Worm (Caenorhabditis elegans) whole organism, L1 larva: ENCODE measurements around the gene clec-80.

Experiments used
- Y116A8C.19 ChIP-seq: sonication (generic microtip); optimal IDR thresholded peaks from 2 replicates; lab custom pipeline; 2016; ENCODE audit warnings: missing compliant biosample characterization, missing genetic modification characterization, borderline replicate concordance
- alr-1 ChIP-seq: fragments of 200-800 bp; sonication (Bioruptor generic); optimal IDR thresholded peaks from 2 replicates; lab custom pipeline; 2018; ENCODE audit warnings: borderline replicate concordance, mild to moderate bottlenecking, missing genetic modification characterization, missing compliant biosample characterization
- aly-2 ChIP-seq: fragments of 150-350 bp; optimal IDR thresholded peaks from 2 replicates; lab custom pipeline; 2014; ENCODE audit warnings: missing biosample characterization, missing genetic modification characterization
- ama-1 ChIP-seq: fragments of 150-350 bp; optimal IDR thresholded peaks from 2 replicates; lab custom pipeline; 2014
- ceh-8 ChIP-seq: fragments of 200-800 bp; sonication (Bioruptor generic); optimal IDR thresholded peaks from 2 replicates; lab custom pipeline; 2018; ENCODE audit warnings: mild to moderate bottlenecking, missing genetic modification characterization, moderate library complexity, missing compliant biosample characterization
- ceh-82 ChIP-seq, 3 experiments: fragments of 150-350 bp in 1 of 3; sonication (generic microtip) in 2 of 3; optimal IDR thresholded peaks; 2 replicates each; lab custom pipeline; 2014 to 2017; ENCODE audit warnings: missing biosample characterization in 3 of 3, missing genetic modification characterization in 3 of 3
- ceh-88 ChIP-seq: fragments of 200-800 bp; sonication (Bioruptor generic); IDR thresholded peaks from 2 replicates; pipeline ENCODE4 v1.3.6; 2022; ENCODE audit warnings: missing genetic modification characterization, missing compliant biosample characterization
- dpl-1 ChIP-seq, 3 experiments: fragments of 150-350 bp in 2 of 3; sonication (generic microtip) in 1 of 3; optimal IDR thresholded peaks; 2 replicates each; lab custom pipeline; 2014 to 2017; ENCODE audit warnings: missing biosample characterization in 3 of 3, missing genetic modification characterization in 3 of 3, missing genetic modification reagents in 3 of 3
- dsc-1 ChIP-seq: sonication (generic microtip); optimal IDR thresholded peaks from 2 replicates; lab custom pipeline; 2016; ENCODE audit warnings: mild to moderate bottlenecking, missing genetic modification characterization, missing compliant biosample characterization
- efl-3 ChIP-seq: fragments of 200-800 bp; sonication (Bioruptor generic); optimal IDR thresholded peaks from 2 replicates; lab custom pipeline; 2018; ENCODE audit warnings: mild to moderate bottlenecking, missing genetic modification characterization, missing compliant biosample characterization
- elt-3 ChIP-seq, 6 experiments: fragments of 150-350 bp in 1 of 6; sonication (generic microtip); optimal IDR thresholded peaks; 2 replicates each; lab custom pipeline; 2017 to 2018; ENCODE audit warnings: missing biosample characterization in 6 of 6, missing genetic modification characterization in 6 of 6, inconsistent platforms in 1 of 6
- fkh-10 ChIP-seq: sonication (generic microtip); optimal IDR thresholded peaks from 2 replicates; lab custom pipeline; 2017; ENCODE audit warnings: missing biosample characterization, missing genetic modification reagents, missing genetic modification characterization
- grh-1 ChIP-seq: fragments of 200-800 bp; sonication (Bioruptor generic); IDR thresholded peaks from 2 replicates; pipeline ENCODE4 v1.3.6; 2022; ENCODE audit warnings: missing genetic modification reagents, missing genetic modification characterization, missing compliant biosample characterization
- hlh-17 ChIP-seq: fragments of 200-800 bp; sonication (Bioruptor generic); optimal IDR thresholded peaks from 2 replicates; lab custom pipeline; 2018; ENCODE audit warnings: missing genetic modification characterization, mild to moderate bottlenecking, missing compliant biosample characterization, moderate library complexity, borderline replicate concordance
- isw-1 ChIP-seq: fragments of 200-800 bp; sonication (Bioruptor generic); IDR thresholded peaks from 2 replicates; pipeline ENCODE4 v1.3.6; 2022; ENCODE audit warnings: missing genetic modification characterization, missing compliant biosample characterization
- lin-35 ChIP-seq, 2 experiments: fragments of 150-350 bp; optimal IDR thresholded peaks; 2 replicates each; lab custom pipeline; 2014; ENCODE audit warnings: missing biosample characterization in 2 of 2, missing genetic modification characterization in 2 of 2, missing genetic modification reagents in 2 of 2
- lin-39 ChIP-seq: fragments of 150-350 bp; optimal IDR thresholded peaks from 2 replicates; lab custom pipeline; 2014; ENCODE audit warnings: missing biosample characterization, missing genetic modification reagents, missing genetic modification characterization
- lsy-2 ChIP-seq, 2 experiments: fragments of 150-350 bp; optimal IDR thresholded peaks; 2 replicates each; lab custom pipeline; 2014; ENCODE audit warnings: missing biosample characterization in 2 of 2, missing genetic modification characterization in 2 of 2
- mef-2 ChIP-seq: fragments of 150-350 bp; optimal IDR thresholded peaks from 2 replicates; lab custom pipeline; 2014; ENCODE audit warnings: missing biosample characterization, missing genetic modification characterization
- nhr-11 ChIP-seq: fragments of 150-350 bp; optimal IDR thresholded peaks from 2 replicates; lab custom pipeline; 2014; ENCODE audit warnings: missing biosample characterization, missing genetic modification characterization
- nhr-237 ChIP-seq: fragments of 150-350 bp; optimal IDR thresholded peaks from 2 replicates; lab custom pipeline; 2014; ENCODE audit warnings: missing biosample characterization, missing genetic modification characterization
- nhr-47 ChIP-seq: sonication (generic microtip); optimal IDR thresholded peaks from 2 replicates; lab custom pipeline; 2016; ENCODE audit warnings: mild to moderate bottlenecking, missing genetic modification characterization, moderate library complexity, missing compliant biosample characterization
- nhr-71 ChIP-seq: sonication (generic microtip); optimal IDR thresholded peaks from 2 replicates; lab custom pipeline; 2016; ENCODE audit warnings: mild to moderate bottlenecking, missing genetic modification characterization, moderate library complexity, missing compliant biosample characterization
- nhr-84 ChIP-seq: sonication (generic microtip); optimal IDR thresholded peaks from 2 replicates; lab custom pipeline; 2017; ENCODE audit warnings: missing biosample characterization, missing genetic modification characterization
- nhr-85 ChIP-seq: sonication (generic microtip); peaks from one replicate; lab custom pipeline; 2016; ENCODE audit warnings: missing genetic modification characterization, inconsistent platforms, missing compliant biosample characterization
- nhr-90 ChIP-seq: sonication (generic microtip); optimal IDR thresholded peaks from 2 replicates; lab custom pipeline; 2016; ENCODE audit warnings: mild to moderate bottlenecking, missing genetic modification characterization, missing compliant biosample characterization; ENCODE audit not compliant: poor library complexity
- pag-3 ChIP-seq: sonication (generic microtip); optimal IDR thresholded peaks from 2 replicates; lab custom pipeline; 2017; ENCODE audit warnings: missing genetic modification characterization, mild to moderate bottlenecking, missing compliant biosample characterization, antibody characterized with exemption, borderline replicate concordance; ENCODE audit not compliant: insufficient read depth
- sox-4 ChIP-seq: sonication (generic microtip); optimal IDR thresholded peaks from 2 replicates; lab custom pipeline; 2016; ENCODE audit warnings: missing genetic modification characterization, missing compliant biosample characterization
- tbx-2 ChIP-seq: sonication (generic microtip); optimal IDR thresholded peaks from 2 replicates; lab custom pipeline; 2016; ENCODE audit warnings: missing genetic modification characterization, missing compliant biosample characterization
- unc-130 ChIP-seq: fragments of 150-350 bp; optimal IDR thresholded peaks from 2 replicates; lab custom pipeline; 2017; ENCODE audit warnings: missing biosample characterization, missing genetic modification characterization, inconsistent platforms
- unc-30 ChIP-seq: sonication (generic microtip); optimal IDR thresholded peaks from 2 replicates; lab custom pipeline; 2017; ENCODE audit warnings: missing biosample characterization, missing genetic modification characterization
- unc-62 ChIP-seq: fragments of 150-350 bp; optimal IDR thresholded peaks from 2 replicates; lab custom pipeline; 2014; ENCODE audit warnings: missing biosample characterization, missing genetic modification reagents, missing genetic modification characterization
- unc-98 ChIP-seq: fragments of 200-800 bp; sonication (Bioruptor generic); IDR thresholded peaks from 2 replicates; pipeline ENCODE4 v1.3.6; 2022; ENCODE audit warnings: missing genetic modification characterization, missing compliant biosample characterization
- xbp-1 ChIP-seq: sonication (generic microtip); optimal IDR thresholded peaks from 2 replicates; lab custom pipeline; 2016; ENCODE audit warnings: missing genetic modification characterization, missing compliant biosample characterization
- zag-1 ChIP-seq: fragments of 150-350 bp; optimal IDR thresholded peaks from 2 replicates; lab custom pipeline; 2014; ENCODE audit warnings: missing biosample characterization, missing genetic modification characterization
- zip-4 ChIP-seq: fragments of 200-800 bp; sonication (Bioruptor generic); optimal IDR thresholded peaks from 2 replicates; lab custom pipeline; 2018; ENCODE audit warnings: mild to moderate bottlenecking, missing genetic modification characterization, moderate library complexity, missing compliant biosample characterization

clec-80 gene

ce11 chrIV:2849269-2849668 is 25.7 kb downstream of the clec-80 start:
- TF ChIP-seq nhr-47 (tag; lab: Kevin White, UChicago): no peak
- TF ChIP-seq dsc-1 (tag; lab: Kevin White, UChicago): no peak
- TF ChIP-seq aly-2 (tag; lab: Kevin White, UChicago): no peak
- TF ChIP-seq unc-62 (GFP tag; lab: Kevin White, UChicago): no peak
- no peak for TF ChIP-seq zip-4
- TF ChIP-seq elt-3 (tag; optimal IDR thresholded peaks at IDR 0.05; lab: Kevin White, UChicago): no peak
- TF ChIP-seq nhr-85 (tag; lab: Kevin White, UChicago): no peak
- no peak for TF ChIP-seq nhr-237 (tag; lab: Kevin White, UChicago)
- no peak for TF ChIP-seq Y116A8C.19 (tag; lab: Kevin White, UChicago)
- no peak for TF ChIP-seq nhr-71 (tag; lab: Kevin White, UChicago)
- no peak for TF ChIP-seq unc-30
- no peak for TF ChIP-seq hlh-17 (GFP tag; lab: Kevin White, UChicago)
- no peak for TF ChIP-seq mef-2 (tag; lab: Kevin White, UChicago)
- no peak for TF ChIP-seq xbp-1 (tag; lab: Kevin White, UChicago)
- TF ChIP-seq lin-39 (tag; lab: Kevin White, UChicago): no peak
- no peak for TF ChIP-seq efl-3 (GFP tag; lab: Kevin White, UChicago)
- no peak for TF ChIP-seq ama-1 (lab: Kevin White, UChicago)
- TF ChIP-seq tbx-2 (tag; lab: Kevin White, UChicago): no peak
- TF ChIP-seq isw-1 (GFP tag; lab: Robert Waterston, UW): no peak
- no peak for TF ChIP-seq lin-35 (GFP tag; optimal IDR thresholded peaks at IDR 0.05; lab: Kevin White, UChicago)
- TF ChIP-seq, all 84 proteins: peak for 0

DNA sequence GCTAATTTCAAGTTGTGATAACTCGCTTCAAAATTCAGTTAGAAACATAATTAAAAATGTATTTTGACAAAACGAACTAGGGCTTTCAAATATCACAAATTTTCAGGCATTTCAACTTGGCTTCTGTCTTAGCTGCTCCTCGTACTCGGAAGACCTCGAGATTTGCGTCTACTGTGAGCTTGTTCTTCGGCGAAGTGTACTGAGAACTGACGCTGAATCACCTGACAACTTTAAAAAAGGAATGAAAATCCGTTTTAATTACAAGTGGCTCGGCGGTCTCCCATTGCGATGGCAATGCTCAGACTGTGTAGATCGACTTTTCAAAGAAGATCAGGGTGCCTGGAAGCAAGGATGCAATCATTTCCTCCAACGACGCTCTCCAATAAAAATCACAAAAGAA is 27.0 kb downstream of the clec-80 start, which contains the start of gene clec-85:
Gene clec-85 (plus strand): TSS at position 301 of the 400 bp plus-strand sequence.
- TF ChIP-seq pag-3 (tag; lab: Kevin White, UChicago): no peak
- no peak for TF ChIP-seq zag-1 (tag; lab: Kevin White, UChicago)
- TF ChIP-seq hlh-17 (GFP tag; lab: Kevin White, UChicago): no peak
- no peak for TF ChIP-seq nhr-47 (tag; lab: Kevin White, UChicago)
- TF ChIP-seq sox-4 (tag; lab: Kevin White, UChicago): no peak
- TF ChIP-seq grh-1 (GFP tag; lab: Robert Waterston, UW): no peak
- no peak for TF ChIP-seq ceh-82 (tag; optimal IDR thresholded peaks at IDR 0.05; lab: Kevin White, UChicago)
- TF ChIP-seq unc-98 (GFP tag; lab: Robert Waterston, UW): no peak
- TF ChIP-seq ceh-8 (GFP tag; lab: Kevin White, UChicago): no peak
- no peak for TF ChIP-seq nhr-11 (tag; lab: Kevin White, UChicago)
- TF ChIP-seq lin-35 (GFP tag; optimal IDR thresholded peaks at IDR 0.05; lab: Kevin White, UChicago): no peak
- TF ChIP-seq nhr-84 (tag; lab: Kevin White, UChicago): no peak
- no peak for TF ChIP-seq ceh-88 (GFP tag; lab: Robert Waterston, UW)
- no peak for TF ChIP-seq xbp-1 (tag; lab: Kevin White, UChicago)
- no peak for TF ChIP-seq unc-130 (tag; lab: Kevin White, UChicago)
- TF ChIP-seq unc-30: no peak
- no peak for TF ChIP-seq nhr-90 (tag; lab: Kevin White, UChicago)
- TF ChIP-seq, all 84 proteins: peak for 0

DNA sequence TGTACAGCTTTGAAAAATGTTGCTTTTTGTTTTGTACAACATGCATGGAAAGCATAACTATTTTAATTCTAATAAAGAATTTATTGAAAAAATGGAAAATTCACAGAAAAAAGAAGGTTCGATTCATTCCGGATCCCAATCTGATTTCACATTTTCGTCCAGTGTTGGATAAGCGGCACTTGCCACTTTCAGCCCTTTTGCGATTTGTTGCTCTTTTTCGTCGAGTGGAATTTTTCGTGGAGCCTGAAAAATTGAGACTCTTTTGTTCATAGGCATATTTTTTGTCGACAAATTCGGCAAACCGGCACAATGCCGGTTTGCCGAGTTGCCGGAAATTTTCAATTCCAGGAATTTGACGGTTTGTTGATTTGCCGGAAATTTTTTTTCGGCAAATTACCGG is 28.1 kb downstream of the clec-80 start:
- TF ChIP-seq fkh-10 (GFP tag; lab: Kevin White, UChicago) (no peak), dpl-1 (GFP tag; optimal IDR thresholded peaks at IDR 0.05; lab: Kevin White, UChicago) (no peak), lsy-2 (tag; optimal IDR thresholded peaks at IDR 0.05; lab: Kevin White, UChicago) (no peak), alr-1 (tag; lab: Kevin White, UChicago) (no peak), nhr-84 (tag; lab: Kevin White, UChicago) (no peak), zag-1 (tag; lab: Kevin White, UChicago) (no peak)
